Fruit fly (Drosophila melanogaster): ENCODE data around the gene heca.

heca gene

dm6 chr3R:30276482-30277282 is 1.1 kb upstream of the heca start (continued):
- TF ChIP-seq slbo (GFP tag; IDR thresholded peaks at IDR 0.05) = peak; percentile 57
- peak; percentile 53 for TF ChIP-seq NC2β (GFP tag; optimal IDR thresholded peaks at IDR 0.05)
- TF ChIP-seq CG4730 (GFP tag; IDR thresholded peaks at IDR 0.05) = no peak
- TF ChIP-seq CG18262 (tag; optimal IDR thresholded peaks at IDR 0.05) = peak; percentile 32
- peak; percentile 26 for TF ChIP-seq HLH54F (GFP tag; optimal IDR thresholded peaks at IDR 0.05)
- peak; percentile 52 for TF ChIP-seq CG12236 (GFP tag; optimal IDR thresholded peaks at IDR 0.05)
- no peak for TF ChIP-seq CG17612 (GFP tag; IDR thresholded peaks at IDR 0.05)
- TF ChIP-seq ewg (GFP tag; optimal IDR thresholded peaks at IDR 0.05) = peak; percentile 40
- no peak for TF ChIP-seq pita (GFP tag; optimal IDR thresholded peaks at IDR 0.05)
- TF ChIP-seq CG6654 (GFP tag; optimal IDR thresholded peaks at IDR 0.05) = no peak
- peak; percentile 28; the same call in 1 of the 2 replicates for TF ChIP-seq CG6689 (GFP tag; IDR thresholded peaks at IDR 0.05)
- TF ChIP-seq tio (GFP tag; optimal IDR thresholded peaks at IDR 0.05) = peak; percentile 14
- TF ChIP-seq Dfd (GFP tag; optimal IDR thresholded peaks at IDR 0.05) = no peak
- TF ChIP-seq CG9609 (GFP tag; optimal IDR thresholded peaks at IDR 0.05) = peak; percentile 39
- TF ChIP-seq klu (GFP tag; IDR thresholded peaks at IDR 0.05) = no peak
- no peak for TF ChIP-seq Asciz (GFP tag; optimal IDR thresholded peaks at IDR 0.05)
- no peak for TF ChIP-seq Bdp1 (GFP tag; optimal IDR thresholded peaks at IDR 0.05)
- TF ChIP-seq repo (GFP tag; optimal IDR thresholded peaks at IDR 0.05) = peak; percentile 7
- TF ChIP-seq ara (GFP tag; IDR thresholded peaks at IDR 0.05) = 0 out of 2 replicates have a peak, but pooled peaks have one; percentile 43
- no peak for TF ChIP-seq exex (tag; optimal IDR thresholded peaks at IDR 0.05)
- peak; percentile 24 for TF ChIP-seq Ets97D (GFP tag; optimal IDR thresholded peaks at IDR 0.05)
- TF ChIP-seq Oli (tag; optimal IDR thresholded peaks at IDR 0.05) = peak; percentile 25
- no peak for TF ChIP-seq Bteb2 (GFP tag; optimal IDR thresholded peaks at IDR 0.05)
- peak; percentile 71; the same call in 2 of the 3 replicates for TF ChIP-seq zfh1 (GFP tag; IDR thresholded peaks at IDR 0.05)
- TF ChIP-seq CG30431 (GFP tag; optimal IDR thresholded peaks at IDR 0.05) = peak; percentile 51
- TF ChIP-seq schlank (tag; optimal IDR thresholded peaks at IDR 0.05) = no peak
- TF ChIP-seq Blimp-1 (GFP tag; optimal IDR thresholded peaks at IDR 0.05) = peak; percentile 95
- no peak for TF ChIP-seq CG15479 (GFP tag; optimal IDR thresholded peaks at IDR 0.05)
- no peak for TF ChIP-seq CG13123 (GFP tag; optimal IDR thresholded peaks at IDR 0.05)
- TF ChIP-seq CG4360 (GFP tag; IDR thresholded peaks at IDR 0.05) = peak; percentile 58
- TF ChIP-seq CG32767 (GFP tag; IDR thresholded peaks at IDR 0.05) = no peak
- TF ChIP-seq kni (GFP tag; optimal IDR thresholded peaks at IDR 0.05) = peak; percentile 44
- TF ChIP-seq cad (GFP tag; optimal IDR thresholded peaks at IDR 0.05) = no peak
- peak; percentile 32 for TF ChIP-seq shn (GFP tag; optimal IDR thresholded peaks at IDR 0.05)
- TF ChIP-seq chn (GFP tag; optimal IDR thresholded peaks at IDR 0.05) = peak; percentile 30
- TF ChIP-seq gsb-n (tag; optimal IDR thresholded peaks at IDR 0.05) = peak; percentile 73
- no peak for TF ChIP-seq sc (optimal IDR thresholded peaks at IDR 0.05)
- TF ChIP-seq sc (GFP tag; optimal IDR thresholded peaks at IDR 0.05) = peak; percentile 16
- no peak for TF ChIP-seq YL-1 (GFP tag; optimal IDR thresholded peaks at IDR 0.05)
- TF ChIP-seq nom (GFP tag; optimal IDR thresholded peaks at IDR 0.05) = peak; percentile 82
- peak; percentile 55 for TF ChIP-seq CG16863 (GFP tag; optimal IDR thresholded peaks at IDR 0.05)
- TF ChIP-seq fd64A (GFP tag; optimal IDR thresholded peaks at IDR 0.05) = peak; percentile 25
- peak; percentile 39 for TF ChIP-seq CG1529 (GFP tag; optimal IDR thresholded peaks at IDR 0.05)
- TF ChIP-seq bowl (GFP tag; IDR thresholded peaks at IDR 0.05) = no peak
- peak; percentile 50 for TF ChIP-seq CG11398 (GFP tag; optimal IDR thresholded peaks at IDR 0.05)
- peak; percentile 44 for TF ChIP-seq CG2875 (GFP tag; optimal IDR thresholded peaks at IDR 0.05)
- peak; percentile 95 for TF ChIP-seq Med (GFP tag)
- peak; percentile 14 for TF ChIP-seq CG18599 (GFP tag; optimal IDR thresholded peaks at IDR 0.05)
- TF ChIP-seq CG8765 (GFP tag; IDR thresholded peaks at IDR 0.05) = no peak
- TF ChIP-seq CG1832 (GFP tag; optimal IDR thresholded peaks at IDR 0.05) = peak; percentile 31
